Worm (Caenorhabditis elegans) whole organism, L3 larva: ENCODE data around the gene ttll-4.

Experiments used
- R02D3.7 ChIP-seq: fragments of 150-350 bp; optimal IDR thresholded peaks from 2 replicates; lab custom pipeline; 2014; ENCODE audit warnings: missing biosample characterization, missing genetic modification characterization
- ZK546.5 ChIP-seq: sonication (generic microtip); optimal IDR thresholded peaks from 2 replicates; lab custom pipeline; 2017; ENCODE audit warnings: missing biosample characterization, missing genetic modification characterization
- ceh-16 ChIP-seq: sonication (generic microtip); optimal IDR thresholded peaks from 2 replicates; lab custom pipeline; 2017; ENCODE audit warnings: missing biosample characterization, missing genetic modification characterization
- ceh-28 ChIP-seq: fragments of 150-350 bp; optimal IDR thresholded peaks from 2 replicates; lab custom pipeline; 2014; ENCODE audit warnings: missing biosample characterization, missing genetic modification reagents, missing genetic modification characterization
- ceh-82 ChIP-seq: fragments of 150-350 bp; optimal IDR thresholded peaks from 2 replicates; lab custom pipeline; 2014; ENCODE audit warnings: missing biosample characterization, missing genetic modification characterization
- ceh-9 ChIP-seq: sonication (generic microtip); optimal IDR thresholded peaks from 2 replicates; lab custom pipeline; 2018; ENCODE audit warnings: missing biosample characterization, missing genetic modification characterization
- daf-12 ChIP-seq: fragments of 150-350 bp; optimal IDR thresholded peaks from 2 replicates; lab custom pipeline; 2014; ENCODE audit warnings: missing biosample characterization, missing genetic modification reagents, missing genetic modification characterization
- egl-27 ChIP-seq: sonication (generic microtip); optimal IDR thresholded peaks from 4 replicates; lab custom pipeline; 2017; ENCODE audit warnings: missing biosample characterization, missing genetic modification reagents, missing genetic modification characterization
- egl-5 ChIP-seq: fragments of 150-350 bp; optimal IDR thresholded peaks from 2 replicates; lab custom pipeline; 2017; ENCODE audit warnings: missing biosample characterization, missing genetic modification reagents, missing genetic modification characterization, inconsistent platforms
- elt-1 ChIP-seq: fragments of 150-350 bp; optimal IDR thresholded peaks from 2 replicates; lab custom pipeline; 2014; ENCODE audit warnings: missing biosample characterization, missing genetic modification characterization
- elt-2 ChIP-seq: sonication (generic microtip); optimal IDR thresholded peaks from 2 replicates; lab custom pipeline; 2016; ENCODE audit warnings: missing genetic modification reagents, mild to moderate bottlenecking, missing genetic modification characterization, missing compliant biosample characterization
- eor-1 ChIP-seq, 2 experiments: fragments of 150-350 bp; optimal IDR thresholded peaks; 2 replicates each; lab custom pipeline; 2014 to 2018; ENCODE audit warnings: missing biosample characterization in 2 of 2, missing genetic modification characterization in 2 of 2
- fkh-10 ChIP-seq: sonication (generic microtip); optimal IDR thresholded peaks from 2 replicates; lab custom pipeline; 2017; ENCODE audit warnings: missing biosample characterization, missing genetic modification reagents, missing genetic modification characterization
- fkh-2 ChIP-seq: fragments of 150-350 bp; optimal IDR thresholded peaks from 2 replicates; lab custom pipeline; 2014; ENCODE audit warnings: missing biosample characterization, missing genetic modification reagents, missing genetic modification characterization
- fos-1 ChIP-seq: fragments of 150-350 bp; optimal IDR thresholded peaks from 2 replicates; lab custom pipeline; 2014; ENCODE audit warnings: missing biosample characterization, missing genetic modification characterization
- jun-1 ChIP-seq: fragments of 150-350 bp; optimal IDR thresholded peaks from 2 replicates; lab custom pipeline; 2014; ENCODE audit warnings: missing biosample characterization, missing genetic modification reagents, missing genetic modification characterization
- lin-15B ChIP-seq: fragments of 150-350 bp; optimal IDR thresholded peaks from 2 replicates; lab custom pipeline; 2014; ENCODE audit warnings: missing biosample characterization, missing genetic modification characterization
- lin-39 ChIP-seq: fragments of 150-350 bp; optimal IDR thresholded peaks from 2 replicates; lab custom pipeline; 2018; ENCODE audit warnings: missing biosample characterization, missing genetic modification reagents, missing genetic modification characterization
- mdl-1 ChIP-seq: fragments of 150-350 bp; optimal IDR thresholded peaks from 2 replicates; lab custom pipeline; 2014; ENCODE audit warnings: missing biosample characterization, missing genetic modification characterization
- mml-1 ChIP-seq: fragments of 150-350 bp; sonication (generic microtip); optimal IDR thresholded peaks from 3 replicates; lab custom pipeline; 2014; ENCODE audit warnings: missing biosample characterization, missing genetic modification characterization
- nfya-1 ChIP-seq: sonication (generic microtip); optimal IDR thresholded peaks from 2 replicates; lab custom pipeline; 2017; ENCODE audit warnings: missing genetic modification characterization, mild to moderate bottlenecking, missing compliant biosample characterization, antibody characterized with exemption, moderate library complexity; ENCODE audit not compliant: insufficient read depth
- nhr-11 ChIP-seq: fragments of 150-350 bp; optimal IDR thresholded peaks from 2 replicates; lab custom pipeline; 2014; ENCODE audit warnings: missing biosample characterization, missing genetic modification characterization
- nhr-12 ChIP-seq: fragments of 150-350 bp; optimal IDR thresholded peaks from 2 replicates; lab custom pipeline; 2014; ENCODE audit warnings: missing biosample characterization, missing genetic modification characterization
- nhr-23 ChIP-seq: fragments of 150-350 bp; optimal IDR thresholded peaks from 2 replicates; lab custom pipeline; 2014; ENCODE audit warnings: missing biosample characterization, missing genetic modification reagents, missing genetic modification characterization
- nhr-237 ChIP-seq: fragments of 150-350 bp; optimal IDR thresholded peaks from 2 replicates; lab custom pipeline; 2014; ENCODE audit warnings: missing biosample characterization, missing genetic modification characterization
- nhr-25 ChIP-seq: sonication (generic microtip); optimal IDR thresholded peaks from 2 replicates; lab custom pipeline; 2017; ENCODE audit warnings: missing biosample characterization, missing genetic modification characterization
- nhr-28 ChIP-seq: fragments of 150-350 bp; optimal IDR thresholded peaks from 2 replicates; lab custom pipeline; 2014; ENCODE audit warnings: missing biosample characterization, missing genetic modification characterization
- nhr-43 ChIP-seq: sonication (generic microtip); optimal IDR thresholded peaks from 2 replicates; lab custom pipeline; 2016; ENCODE audit warnings: mild to moderate bottlenecking, missing genetic modification characterization, missing compliant biosample characterization; ENCODE audit not compliant: poor library complexity, severe bottlenecking
- nhr-76 ChIP-seq: fragments of 150-350 bp; sonication (generic microtip); optimal IDR thresholded peaks from 5 replicates; lab custom pipeline; 2014; ENCODE audit warnings: missing biosample characterization, missing genetic modification characterization
- nhr-77 ChIP-seq: fragments of 150-350 bp; optimal IDR thresholded peaks from 2 replicates; lab custom pipeline; 2014; ENCODE audit warnings: missing biosample characterization, missing genetic modification characterization
- pha-4 ChIP-seq: fragments of 150-350 bp; optimal IDR thresholded peaks from 2 replicates; lab custom pipeline; 2014; ENCODE audit warnings: missing biosample characterization, missing genetic modification reagents, missing genetic modification characterization
- skn-1 ChIP-seq: fragments of 150-350 bp; optimal IDR thresholded peaks from 2 replicates; lab custom pipeline; 2014; ENCODE audit warnings: missing biosample characterization, missing genetic modification characterization
- snpc-4 ChIP-seq: fragments of 150-350 bp; optimal IDR thresholded peaks from 2 replicates; lab custom pipeline; 2014; ENCODE audit warnings: missing biosample characterization, missing genetic modification characterization
- unc-39 ChIP-seq: sonication (generic microtip); optimal IDR thresholded peaks from 4 replicates; lab custom pipeline; 2017; ENCODE audit warnings: missing biosample characterization, missing genetic modification characterization
- ztf-4 ChIP-seq: fragments of 150-350 bp; optimal IDR thresholded peaks from 2 replicates; lab custom pipeline; 2014; ENCODE audit warnings: missing biosample characterization, missing genetic modification characterization

ttll-4 gene

ce11 chrIII:10097981-10098380, 26.0 kb upstream of the ttll-4 start, which contains the start of gene spop-1:
Gene spop-1, minus strand, starts transcription at chrIII:10098081.
- TF ChIP-seq lin-15B (tag; lab: Kevin White, UChicago), result no peak
- TF ChIP-seq nhr-11 (tag; lab: Kevin White, UChicago), result no peak
- TF ChIP-seq eor-1 (tag; optimal IDR thresholded peaks at IDR 0.05; lab: Kevin White, UChicago), result no peak
- TF ChIP-seq nfya-1 (tag; lab: Kevin White, UChicago), result no peak
- TF ChIP-seq pha-4, result no peak
- no peak for TF ChIP-seq elt-2 (tag; lab: Kevin White, UChicago)
- TF ChIP-seq nhr-237 (tag; lab: Kevin White, UChicago), result no peak
- TF ChIP-seq ztf-4 (tag; lab: Kevin White, UChicago), result no peak
- TF ChIP-seq R02D3.7 (tag; lab: Kevin White, UChicago), result no peak
- no peak for TF ChIP-seq skn-1 (tag; lab: Kevin White, UChicago)
- TF ChIP-seq elt-1, result no peak

- TF ChIP-seq mml-1 (tag; lab: Kevin White, UChicago) (no peak), fos-1 (tag; lab: Kevin White, UChicago) (no peak), fkh-10 (GFP tag; lab: Kevin White, UChicago) (no peak), nhr-25 (tag; lab: Kevin White, UChicago) (no peak), nhr-23 (no peak), ceh-16 (tag; lab: Kevin White, UChicago) (no peak), nhr-11 (tag; lab: Kevin White, UChicago) (no peak), ceh-82 (tag; lab: Kevin White, UChicago) (no peak), unc-39 (tag; lab: Kevin White, UChicago) (no peak), snpc-4 (tag; lab: Kevin White, UChicago) (no peak), nhr-28 (no peak), nhr-12 (tag; lab: Kevin White, UChicago) (no peak), fkh-2 (tag; lab: Kevin White, UChicago) (no peak), egl-27 (no peak), ZK546.5 (tag; lab: Kevin White, UChicago) (no peak), ceh-28 (tag; lab: Kevin White, UChicago) (no peak)
Measured at ce11 chrIII:10101352-10101751, 22.6 kb upstream of the ttll-4 start, which contains the start of gene kel-10. Gene kel-10, minus strand, starts transcription at chrIII:10101452.

ce11 chrIII:10106390-10106789, 17.6 kb upstream of the ttll-4 start, which contains the start of gene srt-55:
Gene srt-55, minus strand, starts transcription at chrIII:10106490.
- TF ChIP-seq nhr-77 (tag; lab: Kevin White, UChicago), result no peak
- TF ChIP-seq fkh-2 (tag; lab: Kevin White, UChicago), result no peak
- no peak for TF ChIP-seq nhr-28
- no peak for TF ChIP-seq lin-15B (tag; lab: Kevin White, UChicago)
- TF ChIP-seq unc-39 (tag; lab: Kevin White, UChicago), result no peak
- no peak for TF ChIP-seq R02D3.7 (tag; lab: Kevin White, UChicago)
- TF ChIP-seq nhr-43 (tag; lab: Kevin White, UChicago), result no peak
- TF ChIP-seq ztf-4 (tag; lab: Kevin White, UChicago), result no peak
- TF ChIP-seq elt-1, result no peak
- TF ChIP-seq nhr-12 (tag; lab: Kevin White, UChicago), result no peak
- TF ChIP-seq elt-2 (tag; lab: Kevin White, UChicago), result no peak
- no peak for TF ChIP-seq nhr-237 (tag; lab: Kevin White, UChicago)

DNA sequence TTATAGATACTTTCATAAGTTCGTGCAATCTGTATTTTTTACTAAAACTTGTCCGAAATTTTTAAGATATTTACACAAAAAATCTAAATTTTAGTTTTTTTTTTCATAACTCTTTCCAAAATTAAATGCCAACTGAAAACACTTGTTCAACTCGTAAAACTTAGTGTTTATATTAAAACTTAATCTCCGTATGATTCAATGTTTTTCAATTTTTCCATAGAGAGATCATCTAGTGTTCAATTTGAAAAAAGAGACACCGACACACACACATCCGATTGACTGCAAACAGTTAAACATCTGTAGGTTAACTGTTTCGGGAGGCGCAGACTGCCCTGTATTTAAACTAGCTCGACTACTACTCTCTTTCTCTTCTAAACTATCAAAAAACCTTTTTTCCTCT, 15.0 kb upstream of the ttll-4 start, which contains the start of gene T16H12.9:
Gene T16H12.9 (plus strand): TSS at position 301 of the 400 bp plus-strand sequence.
- TF ChIP-seq fos-1 (tag; lab: Kevin White, UChicago) (no peak), nhr-12 (tag; lab: Kevin White, UChicago) (no peak), lin-39 (no peak), nhr-76 (no peak), mdl-1 (tag; lab: Kevin White, UChicago) (no peak), egl-5 (tag; lab: Kevin White, UChicago) (no peak), daf-12 (tag; lab: Kevin White, UChicago) (no peak), snpc-4 (tag; lab: Kevin White, UChicago) (no peak), egl-27 (no peak), nhr-77 (tag; lab: Kevin White, UChicago) (no peak), nhr-23 (no peak), jun-1 (tag; lab: Kevin White, UChicago) (no peak), pha-4 (no peak), unc-39 (tag; lab: Kevin White, UChicago) (no peak), ceh-9 (tag; lab: Kevin White, UChicago) (no peak), ceh-16 (tag; lab: Kevin White, UChicago) (no peak), ceh-28 (tag; lab: Kevin White, UChicago) (no peak), ztf-4 (tag; lab: Kevin White, UChicago) (no peak)
